Worm (Caenorhabditis elegans) whole organism, young adult: Measurements from ENCODE around the gene K03H1.7.

ENCODE experiments used
- B0336.3 ChIP-seq: fragments of 200-800 bp; sonication (Bioruptor generic); IDR thresholded peaks from 2 replicates; pipeline ENCODE4 v1.3.6; 2022; ENCODE audit warnings: missing genetic modification characterization, missing compliant biosample characterization
- F10E7.11 ChIP-seq: sonication (generic microtip); optimal IDR thresholded peaks from 2 replicates; lab custom pipeline; 2017; ENCODE audit warnings: mild to moderate bottlenecking, missing genetic modification characterization, moderate library complexity, missing compliant biosample characterization
- dox-1 ChIP-seq: fragments of 200-800 bp; sonication (Bioruptor generic); IDR thresholded peaks from 2 replicates; pipeline ENCODE4 v1.3.6; 2022; ENCODE audit warnings: missing genetic modification reagents, missing genetic modification characterization, missing compliant biosample characterization
- lsl-1 ChIP-seq: fragments of 200-800 bp; sonication (Bioruptor generic); optimal IDR thresholded peaks from 2 replicates; lab custom pipeline; 2018; ENCODE audit warnings: mild to moderate bottlenecking, missing genetic modification characterization, moderate library complexity, missing compliant biosample characterization
- nfyb-1 ChIP-seq: fragments of 200-800 bp; sonication (Bioruptor generic); IDR thresholded peaks from 2 replicates; pipeline ENCODE4 v1.3.6; 2022; ENCODE audit warnings: missing genetic modification reagents, missing genetic modification characterization, missing compliant biosample characterization
- sea-2 ChIP-seq: fragments of 200-800 bp; sonication (Bioruptor generic); IDR thresholded peaks from 2 replicates; pipeline ENCODE4 v1.3.6; 2022; ENCODE audit warnings: missing genetic modification characterization, missing compliant biosample characterization

ce11 chrIII:9928777-9929176 lies 18.4 kb upstream of the K03H1.7 start, which contains the start of gene ttr-1:
- TF ChIP-seq nfyb-1 (GFP tag; lab: Robert Waterston, UW) (no peak), B0336.3 (GFP tag; lab: Robert Waterston, UW) (no peak), sea-2 (GFP tag; lab: Robert Waterston, UW) (no peak), dox-1 (GFP tag; lab: Robert Waterston, UW) (no peak), lsl-1 (GFP tag; lab: Kevin White, UChicago) (no peak), F10E7.11 (tag; lab: Kevin White, UChicago) (no peak)
